Fruit fly (Drosophila melanogaster) S2 (cell line): Measurements from ENCODE around the gene cyst.

Experiments used
- CG8478 ChIP-seq: fragments of >200 bp; optimal IDR thresholded peaks from 2 replicates; lab custom pipeline; 2018
- CTCF ChIP-seq, 2 experiments: fragments of >200 bp; optimal IDR thresholded peaks; 2 replicates each; lab custom pipeline; 2018

cyst gene

dm6 chr2L:19508361-19508918 is at the start of gene cyst:
Gene cyst, minus strand, starts transcription at chr2L:19508764.
- TF ChIP-seq CG8478 (no peak), CTCF (optimal IDR thresholded peaks at IDR 0.05; lab: Kevin White, UChicago) (peak in 1 of 2 experiments; percentile 27)

- TF ChIP-seq CG8478 (no peak), CTCF (optimal IDR thresholded peaks at IDR 0.05; lab: Kevin White, UChicago) (no peak)
Measured at dm6 chr2L:19549412-19549811, 40.8 kb upstream of the cyst start.

DNA sequence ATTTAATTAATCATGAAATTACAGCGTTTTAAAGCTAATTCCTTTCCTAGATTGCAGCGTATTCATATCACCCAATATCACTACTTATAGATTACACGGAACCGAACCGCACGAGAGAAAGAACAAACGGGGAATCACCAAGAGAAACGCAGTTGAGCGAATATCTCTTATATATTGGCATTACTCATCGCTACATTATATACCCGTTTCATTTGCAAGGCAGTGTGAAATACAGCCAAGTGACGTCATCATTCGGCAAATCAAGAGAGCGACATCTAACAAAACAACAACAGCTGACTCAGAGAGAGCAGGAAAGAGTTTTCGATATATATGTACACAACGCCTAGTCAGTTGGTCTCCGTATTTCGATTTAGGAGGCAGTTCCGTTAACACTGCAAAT is 39.6 kb upstream of the cyst start, which contains the start of gene Tep4:
Gene Tep4, plus strand, starts transcription at position 350 of the 400 bp plus-strand sequence.
- TF ChIP-seq CTCF (optimal IDR thresholded peaks at IDR 0.05; lab: Kevin White, UChicago): no peak
- TF ChIP-seq CG8478: no peak

- TF ChIP-seq CTCF (optimal IDR thresholded peaks at IDR 0.05; lab: Kevin White, UChicago) (no peak), CG8478 (no peak)
Measured at dm6 chr2L:19546869-19547710, 38.5 kb upstream of the cyst start, which contains the start of gene CG10337. Gene CG10337, minus strand, starts transcription at chr2L:19546959.

DNA sequence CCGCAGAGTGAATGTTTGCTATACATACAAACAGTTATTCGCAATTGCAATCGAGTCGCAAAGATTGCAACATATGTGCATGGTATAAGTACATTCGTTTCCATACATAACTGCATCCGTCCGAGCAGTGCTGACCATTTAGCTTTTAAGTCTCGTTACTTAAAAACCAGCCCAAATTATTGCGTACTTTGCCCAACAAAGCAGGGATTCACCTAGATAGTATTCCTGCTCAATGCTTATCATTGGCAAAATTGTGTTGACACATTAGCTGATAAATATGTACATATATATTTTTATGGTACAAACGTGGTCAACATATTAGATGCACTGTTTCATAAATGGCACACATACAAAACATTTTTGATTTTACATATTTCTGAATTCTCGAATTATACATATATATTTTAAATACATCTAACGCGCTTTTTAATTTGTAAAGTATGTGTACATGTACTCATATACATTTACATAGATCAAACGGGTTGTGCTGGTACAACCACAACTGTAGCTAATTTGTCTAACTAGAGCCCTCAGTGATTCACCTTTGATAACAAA is 34.5 kb upstream of the cyst start:
- TF ChIP-seq CG8478: no peak
- no peak for TF ChIP-seq CTCF (optimal IDR thresholded peaks at IDR 0.05; lab: Kevin White, UChicago)

dm6 chr2L:19542268-19542773 is 33.8 kb upstream of the cyst start:
- TF ChIP-seq CG8478: no peak
- no peak for TF ChIP-seq CTCF (optimal IDR thresholded peaks at IDR 0.05; lab: Kevin White, UChicago)

dm6 chr2L:19540307-19540706 is 31.7 kb upstream of the cyst start, which contains the start of gene CG13081:
Gene CG13081, plus strand, starts transcription at chr2L:19540607.
- TF ChIP-seq CG8478 (no peak), CTCF (optimal IDR thresholded peaks at IDR 0.05; lab: Kevin White, UChicago) (no peak)

- TF ChIP-seq CG8478: no peak
- TF ChIP-seq CTCF (optimal IDR thresholded peaks at IDR 0.05; lab: Kevin White, UChicago): no peak
Measured at dm6 chr2L:19537779-19538456, 29.4 kb upstream of the cyst start, which contains the start of gene CG13082. Gene CG13082, plus strand, starts transcription at chr2L:19538425.

DNA sequence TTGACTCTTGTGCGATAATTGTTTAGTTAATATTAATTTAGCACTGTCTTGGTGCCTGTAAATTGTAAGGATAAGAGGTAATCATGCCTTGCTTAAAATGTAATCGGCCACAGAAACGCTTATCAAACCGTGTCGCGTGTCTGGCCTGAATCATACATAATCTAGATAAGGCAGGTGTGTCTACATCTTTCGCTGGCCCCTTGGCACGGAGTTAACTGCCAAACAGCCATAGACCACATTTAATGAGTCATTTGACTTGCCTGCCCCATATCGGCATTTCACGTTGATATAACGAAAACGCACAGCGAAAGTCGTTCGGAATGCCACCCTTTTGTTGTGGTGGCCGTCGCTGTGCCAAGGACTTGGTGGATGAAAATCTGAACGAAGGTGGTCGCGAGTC is 26.7 kb upstream of the cyst start, which contains the start of gene CG31697:
Gene CG31697, plus strand, starts transcription at position 215 of the 400 bp plus-strand sequence.
- no peak for TF ChIP-seq CTCF (optimal IDR thresholded peaks at IDR 0.05; lab: Kevin White, UChicago)
- no peak for TF ChIP-seq CG8478

DNA sequence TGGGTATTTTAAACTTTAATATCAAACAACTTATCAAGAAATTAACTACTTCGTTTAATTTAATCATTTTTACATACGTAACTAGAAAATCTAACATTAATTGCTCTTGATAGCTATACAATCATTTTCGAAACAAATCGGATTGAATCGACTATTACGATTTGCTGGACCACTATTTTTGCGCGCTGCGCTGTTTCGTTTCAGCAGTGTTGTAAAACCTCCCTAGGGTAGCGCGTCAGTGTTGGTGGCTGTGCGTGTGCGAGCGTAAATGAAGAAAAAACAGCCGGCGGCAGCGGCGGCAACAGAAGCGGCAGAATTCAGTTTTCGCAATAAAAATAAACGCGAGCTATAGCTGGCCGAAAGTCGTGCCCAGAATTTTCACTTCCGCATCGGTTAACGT is 24.7 kb upstream of the cyst start, which contains the start of gene CG33116:
Gene CG33116, plus strand, starts transcription at position 233 of the 400 bp plus-strand sequence.
- no peak for TF ChIP-seq CTCF (optimal IDR thresholded peaks at IDR 0.05; lab: Kevin White, UChicago)
- TF ChIP-seq CG8478: no peak

- TF ChIP-seq CG8478: no peak
- TF ChIP-seq CTCF (optimal IDR thresholded peaks at IDR 0.05; lab: Kevin White, UChicago): no peak
Measured at dm6 chr2L:19530092-19530491, 21.5 kb upstream of the cyst start, which contains the start of gene CG10165. Gene CG10165, minus strand, starts transcription at chr2L:19530305.

DNA sequence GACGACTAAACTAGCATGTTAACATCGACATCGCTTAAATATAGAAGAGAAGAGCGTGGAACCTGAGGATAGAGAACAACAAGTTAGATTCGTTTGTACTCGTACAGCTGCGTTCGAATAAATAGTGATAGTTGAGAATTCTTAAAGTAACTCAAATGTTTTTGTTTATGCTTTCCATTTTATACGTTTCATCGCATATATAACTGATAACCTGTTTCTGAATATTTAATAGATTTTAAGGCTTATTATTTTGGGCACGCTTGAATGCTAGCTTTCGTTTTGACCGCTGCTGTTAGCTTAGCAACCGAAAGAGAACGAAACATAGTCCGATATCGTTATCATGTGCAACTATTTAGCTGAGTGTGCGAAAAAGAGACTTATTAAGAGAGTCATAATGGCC is 19.7 kb upstream of the cyst start:
- TF ChIP-seq CTCF (optimal IDR thresholded peaks at IDR 0.05; lab: Kevin White, UChicago) (no peak), CG8478 (no peak)

- TF ChIP-seq CG8478 (no peak), CTCF (optimal IDR thresholded peaks at IDR 0.05; lab: Kevin White, UChicago) (no peak)
Measured at dm6 chr2L:19526844-19527243, 18.3 kb upstream of the cyst start.

DNA sequence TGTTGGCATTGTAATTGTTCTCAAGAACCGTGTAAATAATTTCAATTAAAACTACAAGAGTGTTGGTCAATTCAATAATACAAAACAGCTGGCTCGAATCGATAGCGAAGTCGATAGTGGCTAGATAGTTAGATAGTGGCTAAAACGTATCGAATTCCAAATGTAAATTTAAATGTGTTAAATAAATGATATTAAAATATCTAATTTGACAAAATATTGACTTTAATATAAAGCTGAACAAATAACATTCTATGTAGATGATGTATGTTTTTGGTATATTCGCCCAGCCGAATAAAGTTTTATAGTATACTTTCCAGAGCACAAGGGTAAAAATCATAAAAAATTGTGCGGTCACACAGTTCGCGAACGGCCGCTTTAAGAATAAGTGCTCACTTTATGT is 17.8 kb upstream of the cyst start, which contains the start of the genes Dpm1 and CG10137:
Gene Dpm1, minus strand, starts transcription at position 53 of the 400 bp plus-strand sequence.
Gene CG10137, plus strand, starts transcription at position 371 of the 400 bp plus-strand sequence.
- TF ChIP-seq CTCF (optimal IDR thresholded peaks at IDR 0.05; lab: Kevin White, UChicago) (no peak), CG8478 (no peak)

dm6 chr2L:19519611-19520010 is 11.0 kb upstream of the cyst start:
- TF ChIP-seq CG8478: no peak
